Fruit fly (Drosophila melanogaster) whole organism, adult: Measurements from ENCODE around the gene pxb.

ENCODE experiments used
- CG12768 ChIP-seq: fragments of 200-800 bp; sonication (Bioruptor generic); optimal IDR thresholded peaks from 2 replicates; lab custom pipeline; 2017; ENCODE audit warnings: missing biosample characterization, missing genetic modification characterization, mild to moderate bottlenecking, moderate library complexity, missing genetic modification reagents
- CG14711 ChIP-seq: fragments of 200-800 bp; sonication (Bioruptor generic); optimal IDR thresholded peaks from 2 replicates; lab custom pipeline; 2018; ENCODE audit warnings: missing biosample characterization, mild to moderate bottlenecking, missing genetic modification characterization, moderate library complexity
- CG1620 ChIP-seq: fragments of 200-800 bp; sonication (Bioruptor generic); optimal IDR thresholded peaks from 2 replicates; lab custom pipeline; 2016; ENCODE audit warnings: missing biosample characterization, missing genetic modification characterization
- CG33017 ChIP-seq: fragments of 200-800 bp; sonication (Bioruptor generic); optimal IDR thresholded peaks from 2 replicates; lab custom pipeline; 2018; ENCODE audit warnings: missing biosample characterization, mild to moderate bottlenecking, missing genetic modification characterization, moderate library complexity
- CG5204 ChIP-seq: fragments of 200-800 bp; sonication (Bioruptor generic); optimal IDR thresholded peaks from 2 replicates; lab custom pipeline; 2016; ENCODE audit warnings: missing biosample characterization, missing genetic modification characterization
- CG7045 ChIP-seq: fragments of 200-800 bp; sonication (Bioruptor generic); optimal IDR thresholded peaks from 2 replicates; lab custom pipeline; 2017; ENCODE audit warnings: missing biosample characterization, mild to moderate bottlenecking, missing genetic modification characterization
- CG7101 ChIP-seq: fragments of 200-800 bp; sonication (Bioruptor generic); optimal IDR thresholded peaks from 2 replicates; lab custom pipeline; 2018; ENCODE audit warnings: missing biosample characterization, mild to moderate bottlenecking, missing genetic modification characterization, moderate library complexity
- Mnt ChIP-seq: fragments of 200-800 bp; sonication (Bioruptor generic); optimal IDR thresholded peaks from 2 replicates; lab custom pipeline; 2016; ENCODE audit warnings: missing biosample characterization, mild to moderate bottlenecking, missing genetic modification characterization
- cnc ChIP-seq, 2 experiments: fragments of >200 bp; optimal IDR thresholded peaks; 2 replicates each; lab custom pipeline; 2017
- kay ChIP-seq: fragments of 200-800 bp; sonication (Bioruptor generic); peaks from one replicate; lab custom pipeline; 2016; ENCODE audit warnings: missing biosample characterization, missing genetic modification characterization, borderline replicate concordance
- ovo ChIP-seq: fragments of 200-800 bp; sonication (Bioruptor generic); optimal IDR thresholded peaks from 2 replicates; lab custom pipeline; 2016; ENCODE audit warnings: missing biosample characterization, missing genetic modification characterization
- tj ChIP-seq: fragments of 200-800 bp; sonication (Bioruptor generic); optimal IDR thresholded peaks from 3 replicates; lab custom pipeline; 2017; ENCODE audit warnings: missing biosample characterization, mild to moderate bottlenecking, missing genetic modification characterization, moderate library complexity
- toe ChIP-seq: fragments of 200-800 bp; sonication (Bioruptor generic); optimal IDR thresholded peaks from 2 replicates; lab custom pipeline; 2016; ENCODE audit warnings: missing biosample characterization, missing genetic modification characterization

DNA sequence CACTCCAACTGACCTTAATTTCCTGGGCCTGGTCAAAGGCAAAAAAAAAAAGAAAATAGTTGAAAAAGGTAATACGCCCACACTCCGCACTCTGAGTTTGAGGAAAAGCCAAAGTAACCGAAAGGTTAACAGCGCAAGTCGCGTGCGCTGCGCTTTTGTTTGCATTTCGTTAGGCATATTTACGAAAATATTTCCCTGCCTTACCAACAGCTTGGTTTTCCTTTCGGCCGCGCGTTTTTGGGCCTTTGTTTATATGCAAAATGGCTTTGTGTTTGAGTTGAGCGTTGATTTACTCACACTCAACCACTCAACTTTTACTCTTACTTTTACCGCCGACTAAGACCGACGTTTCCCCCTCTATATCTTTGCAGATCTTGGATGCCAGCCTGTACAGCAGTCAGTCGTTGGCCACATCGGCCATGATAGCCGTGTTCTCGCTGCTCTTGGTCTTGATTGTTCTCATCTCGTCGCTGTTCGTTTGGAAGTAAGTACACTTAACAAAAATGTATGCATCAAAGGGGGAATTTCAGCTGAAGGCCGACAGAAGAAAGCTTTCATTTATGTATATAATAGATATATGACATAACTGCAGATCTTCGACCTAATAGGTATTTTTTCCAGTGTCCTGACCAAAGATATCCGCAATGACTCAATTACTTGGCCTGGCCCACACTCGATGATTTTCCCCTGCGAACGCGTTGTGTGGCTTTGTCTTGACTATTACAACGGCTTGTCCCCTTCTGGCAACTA lies 13.0 kb downstream of the pxb start:
- no peak for TF ChIP-seq CG7101 (tag; lab: Kevin White, UChicago)
- no peak for TF ChIP-seq tj (GFP tag; lab: Kevin White, UChicago)
- TF ChIP-seq Mnt (GFP tag; lab: Kevin White, UChicago) = no peak
- no peak for TF ChIP-seq CG5204 (GFP tag; lab: Kevin White, UChicago)
- TF ChIP-seq cnc (optimal IDR thresholded peaks at IDR 0.05; lab: Kevin White, UChicago) = no peak
- no peak for TF ChIP-seq CG12768 (GFP tag; lab: Kevin White, UChicago)
- no peak for TF ChIP-seq CG1620
- no peak for TF ChIP-seq CG14711 (tag; lab: Kevin White, UChicago)
- no peak for TF ChIP-seq kay (GFP tag; lab: Kevin White, UChicago)
- no peak for TF ChIP-seq CG7045 (GFP tag; lab: Kevin White, UChicago)
- no peak for TF ChIP-seq toe
- TF ChIP-seq CG33017 = no peak
- no peak for TF ChIP-seq ovo
